Worm (Caenorhabditis elegans): ENCODE results near the gene ZK1307.4.

DNA sequence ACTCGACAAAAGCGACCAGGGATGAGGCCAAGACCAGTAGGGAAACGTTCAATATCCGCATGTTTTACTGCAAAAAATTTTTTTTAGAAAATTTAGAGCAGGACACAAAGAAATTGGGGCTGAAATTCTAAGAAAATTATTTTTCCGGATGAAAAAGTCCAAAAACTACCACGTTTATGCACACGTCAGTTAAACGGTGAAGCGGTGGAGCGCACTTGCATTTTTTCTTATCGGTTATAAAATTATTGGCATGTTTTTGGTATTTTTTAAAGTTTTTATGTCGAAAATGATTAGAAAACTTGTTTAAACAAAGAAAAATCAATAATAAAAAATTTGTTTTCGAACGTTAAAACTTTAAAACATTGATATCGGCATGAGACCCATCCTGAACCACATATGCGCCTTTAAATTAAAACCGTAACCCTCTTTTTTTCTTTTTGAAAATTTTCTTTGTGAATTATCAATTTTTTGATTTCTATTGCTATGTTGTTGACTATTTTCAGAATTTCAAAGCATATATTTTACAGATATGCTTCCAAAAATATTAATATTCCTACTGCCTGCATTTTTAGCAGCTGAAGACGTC, 27.4 kb downstream of the ZK1307.4 start, which contains the start of the genes dnj-20 and ZK1307.8:
- TF ChIP-seq F23B12.7 (tag; optimal IDR thresholded peaks at IDR 0.05; ENCODE audit: insufficient read depth) (no peak), him-1 (tag; optimal IDR thresholded peaks at IDR 0.05) (no peak), attf-6 (GFP tag; IDR thresholded peaks at IDR 0.05) (no peak), athp-1 (tag; optimal IDR thresholded peaks at IDR 0.05) (no peak), pbrm-1 (GFP tag; IDR thresholded peaks at IDR 0.05) (no peak), efl-1 (GFP tag; optimal IDR thresholded peaks at IDR 0.05) (no peak), B0261.1 (tag; optimal IDR thresholded peaks at IDR 0.05) (no peak), T26A5.8 (tag; optimal IDR thresholded peaks at IDR 0.05) (no peak), B0035.1 (tag; optimal IDR thresholded peaks at IDR 0.05) (no peak), xnd-1 (tag; optimal IDR thresholded peaks at IDR 0.05) (peak; percentile 60), madf-8 (GFP tag; conservative IDR thresholded peaks at IDR 0.05) (0 out of 2 replicates have a peak, but pooled peaks have one; percentile 12)

Data from whole organism, young adult.